Fruit fly (Drosophila melanogaster) ovary, adult (tissue): ENCODE results near the gene mRpL35.

Experiments used
- CG17801 ChIP-seq: fragments of 200-800 bp; optimal IDR thresholded peaks from 2 replicates; lab custom pipeline; 2019; ENCODE audit warnings: missing biosample characterization, mild to moderate bottlenecking, missing genetic modification characterization, moderate library complexity; ENCODE audit not compliant: partially characterized antibody

The mRpL35 gene

dm6 chr3R:22023041-22023626 is at the start of gene mRpL35, which contains the start of gene Mitofilin:
Gene mRpL35 (plus strand): TSS chr3R:22023527.
Gene Mitofilin (minus strand): TSS chr3R:22023335.
- TF ChIP-seq CG17801, result no peak

DNA sequence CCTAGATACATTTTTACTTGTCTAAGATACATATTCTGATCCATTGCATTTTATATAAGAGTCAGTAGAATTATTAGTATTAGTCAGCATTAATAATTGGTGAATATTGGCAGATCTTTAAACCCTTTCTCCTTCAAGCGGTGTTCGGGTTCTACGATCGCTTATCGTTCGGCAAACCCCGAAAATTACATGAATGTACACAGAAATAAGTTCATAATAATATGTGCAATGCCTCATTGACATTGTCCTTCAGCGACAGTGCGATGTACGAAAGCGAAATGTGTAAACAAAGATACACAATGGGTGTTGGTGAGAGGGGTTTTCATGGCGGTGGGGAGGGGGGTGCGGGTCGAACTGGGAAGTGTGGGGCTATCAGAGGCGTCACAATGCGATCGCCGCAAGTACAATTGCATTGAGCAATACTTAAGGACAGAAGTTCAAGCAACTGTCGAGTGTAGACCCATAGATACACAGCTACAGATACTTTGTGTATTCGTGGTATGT is 46.9 kb upstream of the mRpL35 start:
- no peak for TF ChIP-seq CG17801

- no peak for TF ChIP-seq CG17801
Measured at dm6 chr3R:21976954-21977353, 46.4 kb upstream of the mRpL35 start.

dm6 chr3R:21977784-21978183 is 45.5 kb upstream of the mRpL35 start:
- TF ChIP-seq CG17801, result peak; percentile 10

DNA sequence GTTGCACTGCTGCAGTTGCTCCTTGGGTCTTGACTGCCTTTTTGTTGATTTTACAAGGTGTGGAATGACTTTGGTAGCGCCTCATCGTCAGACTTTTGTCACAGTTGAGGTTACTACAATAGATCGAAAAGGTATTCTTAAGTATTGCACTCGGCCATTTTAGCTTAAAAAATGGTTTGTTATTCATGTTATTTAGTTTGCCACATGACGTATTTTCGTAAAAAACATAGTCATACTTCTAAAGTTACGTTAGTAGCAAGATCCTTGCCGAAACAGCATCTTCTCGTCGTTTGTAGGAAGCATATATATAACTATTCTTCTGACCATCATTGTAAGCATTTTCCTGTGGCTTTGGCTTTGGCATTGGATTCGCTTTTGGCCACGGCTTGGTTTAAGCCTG is 43.9 kb upstream of the mRpL35 start:
- no peak for TF ChIP-seq CG17801

dm6 chr3R:21987546-21987945 is 35.8 kb upstream of the mRpL35 start:
- no peak for TF ChIP-seq CG17801

- TF ChIP-seq CG17801, result no peak
Measured at dm6 chr3R:21989770-21990169, 33.6 kb upstream of the mRpL35 start.

DNA sequence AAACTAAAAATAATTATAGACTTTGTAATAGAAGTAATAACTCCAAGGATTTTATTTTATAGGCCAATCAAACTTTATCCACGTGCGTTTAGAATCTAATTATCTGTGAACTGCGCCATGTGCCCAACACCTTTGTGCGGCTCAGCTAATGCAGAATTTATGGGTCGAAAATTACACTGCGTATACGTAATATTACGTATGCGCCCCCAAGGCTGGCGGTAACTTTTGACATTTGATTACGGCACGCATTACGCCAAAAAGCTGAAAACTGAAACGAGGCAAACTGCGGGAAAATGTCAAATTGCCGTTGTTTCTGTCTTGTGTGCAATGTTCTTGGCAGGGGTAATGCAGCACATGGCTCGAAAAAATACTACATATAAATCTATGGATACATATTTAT is 31.7 kb upstream of the mRpL35 start:
- no peak for TF ChIP-seq CG17801

DNA sequence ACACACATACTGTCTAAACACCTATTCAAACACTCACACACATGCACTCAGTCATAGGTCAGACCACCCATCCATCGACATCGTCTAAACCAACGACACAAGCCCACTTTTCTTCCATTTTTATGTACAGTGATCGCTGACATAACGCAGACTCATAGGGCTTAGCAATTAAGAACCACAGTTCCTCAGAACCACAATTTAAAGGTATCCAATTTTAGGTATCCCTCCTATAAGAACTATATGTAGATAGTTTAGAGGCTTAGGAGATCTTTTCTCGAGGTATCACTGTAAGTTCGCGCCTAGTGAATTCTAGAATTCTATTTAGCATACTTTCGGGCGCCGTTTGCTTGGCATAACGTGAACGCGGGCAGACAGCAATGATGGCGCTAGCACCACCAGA is 30.4 kb upstream of the mRpL35 start:
- peak; percentile 10 for TF ChIP-seq CG17801

DNA sequence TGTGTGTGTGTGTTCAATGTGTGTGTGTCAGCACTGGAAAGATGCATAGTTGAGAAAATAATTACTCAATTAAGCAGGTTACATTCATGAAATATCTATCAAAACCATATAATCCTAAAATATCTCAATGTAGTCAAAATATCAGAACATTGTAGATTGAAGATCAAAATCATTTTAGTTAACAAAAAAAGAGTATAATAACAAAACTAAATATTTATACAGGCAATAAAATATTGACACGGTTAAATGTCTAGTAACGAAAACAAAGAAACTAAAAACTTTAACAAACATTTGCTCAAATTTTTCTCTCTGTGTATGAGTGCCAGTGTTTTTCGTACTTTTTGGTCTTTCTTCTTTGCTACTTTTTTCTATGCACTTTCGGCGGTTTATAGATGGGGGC is 24.4 kb upstream of the mRpL35 start:
- TF ChIP-seq CG17801, result no peak

DNA sequence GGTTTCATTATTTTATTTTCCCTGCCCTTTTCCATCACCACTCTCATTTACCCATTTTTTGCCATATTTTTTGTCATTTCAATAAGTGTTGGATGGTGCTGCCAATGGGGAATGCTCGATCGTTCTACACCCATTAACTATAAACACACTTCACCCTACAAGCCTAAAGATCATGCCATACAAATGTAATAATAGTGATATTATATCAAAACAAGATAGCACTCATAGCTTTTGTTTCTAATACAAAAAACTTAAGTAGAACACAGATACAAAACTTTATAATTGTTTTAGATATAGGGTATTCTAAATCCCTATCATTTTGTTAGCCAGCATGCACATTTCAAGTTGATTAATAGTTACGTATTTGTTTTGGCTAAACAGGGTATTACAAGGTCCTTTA is 23.7 kb upstream of the mRpL35 start:
- TF ChIP-seq CG17801, result no peak

DNA sequence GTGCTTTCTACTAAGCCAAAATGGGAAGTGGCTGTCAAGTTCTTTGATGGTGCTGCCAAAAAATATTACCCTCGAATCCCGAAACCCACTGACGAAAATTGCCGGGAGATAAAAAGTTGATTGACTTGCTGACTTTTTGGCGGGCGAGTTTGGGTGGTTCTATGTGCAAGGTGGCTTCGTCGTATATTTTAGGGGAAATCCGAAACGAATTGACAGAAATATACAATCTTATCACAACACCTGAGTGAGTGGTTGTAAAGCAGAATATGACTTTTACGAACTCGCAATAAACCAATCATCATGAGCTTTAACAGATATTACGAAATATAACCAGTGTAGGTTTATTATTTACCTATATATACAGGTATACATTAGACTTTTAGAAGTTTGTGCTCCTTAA is 19.8 kb upstream of the mRpL35 start:
- no peak for TF ChIP-seq CG17801

dm6 chr3R:22014397-22014796 is 8.9 kb upstream of the mRpL35 start, which contains the start of gene Theg:
Gene Theg (plus strand): TSS chr3R:22014697.
- TF ChIP-seq CG17801, result no peak

dm6 chr3R:22018777-22019420 is 4.4 kb upstream of the mRpL35 start, which contains the start of gene Idh3b:
Gene Idh3b (minus strand): TSS chr3R:22019382.
- peak; percentile 61 for TF ChIP-seq CG17801

- no peak for TF ChIP-seq CG17801
Measured at dm6 chr3R:22022623-22023022, 704 bp upstream of the mRpL35 start.

DNA sequence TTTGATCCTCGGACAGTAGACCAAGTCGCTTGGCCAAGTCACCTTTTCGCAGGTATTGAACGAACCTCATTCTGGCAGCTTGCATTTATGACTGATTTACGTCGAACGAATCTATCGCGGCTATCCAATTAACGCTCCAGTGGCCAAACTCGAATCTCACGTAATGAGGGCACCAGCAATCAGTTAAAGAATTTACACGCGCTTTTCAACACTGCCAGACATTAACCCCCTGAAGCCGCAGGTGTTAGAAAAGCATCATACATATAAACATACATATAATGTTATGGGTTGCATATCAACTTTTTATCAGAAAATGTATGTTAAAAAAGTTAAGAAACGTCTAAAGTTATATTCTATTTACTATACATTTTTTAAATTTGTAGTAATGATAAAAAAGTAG is 2.0 kb downstream of the mRpL35 start, which contains the start of gene CG6028:
Gene CG6028, minus strand, starts transcription at position 187 of the 400 bp plus-strand sequence.
- TF ChIP-seq CG17801, result peak; percentile 22

DNA sequence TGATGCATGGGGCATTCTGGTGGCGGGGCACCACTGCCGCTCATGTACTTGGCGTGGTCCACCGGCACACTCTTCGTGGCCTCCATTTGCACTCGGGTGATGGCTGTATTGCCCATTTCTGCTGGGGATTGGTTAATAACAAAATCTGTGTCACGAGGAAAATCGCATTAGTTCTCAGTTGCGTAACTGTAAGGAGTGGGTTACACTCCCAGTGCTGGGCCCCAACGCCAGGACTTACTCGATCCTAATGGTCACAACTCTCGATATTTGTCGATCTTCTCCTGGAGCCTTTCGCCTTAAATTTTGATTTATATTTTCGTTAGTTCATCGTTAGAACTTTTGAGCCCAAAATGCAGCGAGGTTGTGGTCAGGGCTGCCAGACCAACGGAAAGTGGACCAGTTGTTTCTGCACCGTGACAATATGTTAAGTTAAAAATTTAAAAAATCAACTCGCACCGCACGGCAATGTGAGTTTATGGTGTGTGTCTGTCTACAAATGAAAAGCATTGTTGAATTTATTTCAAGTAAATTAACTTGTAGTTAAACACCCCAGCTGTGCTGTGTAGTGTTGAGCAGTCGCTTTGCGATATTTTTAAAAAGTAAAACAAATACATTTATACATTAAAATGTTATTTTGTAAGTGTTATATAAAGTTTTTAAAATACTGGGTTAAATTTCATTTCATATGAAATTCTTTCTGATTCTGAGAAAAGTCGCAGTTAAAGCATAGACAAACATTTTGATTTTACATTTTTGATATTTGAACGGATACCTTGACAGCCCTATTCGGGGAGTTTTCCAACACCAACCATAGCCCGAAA is 3.8 kb downstream of the mRpL35 start, which contains the start of the genes Cchl and ND-42:
Gene Cchl, minus strand, starts transcription at position 559 of the 821 bp plus-strand sequence.
Gene ND-42, plus strand, starts transcription at position 788 of the 821 bp plus-strand sequence.
- TF ChIP-seq CG17801, result peak; percentile 72
